Fruit fly (Drosophila melanogaster) whole organism, adult: ENCODE results near the gene ND-B18.

ENCODE experiments used
- CG11617 ChIP-seq: fragments of 200-800 bp; sonication (Bioruptor generic); optimal IDR thresholded peaks from 2 replicates; lab custom pipeline; 2017; ENCODE audit warnings: mild to moderate bottlenecking, missing biosample characterization, missing genetic modification reagents, missing genetic modification characterization
- CG12768 ChIP-seq: fragments of 200-800 bp; sonication (Bioruptor generic); optimal IDR thresholded peaks from 2 replicates; lab custom pipeline; 2017; ENCODE audit warnings: missing biosample characterization, missing genetic modification characterization, mild to moderate bottlenecking, moderate library complexity, missing genetic modification reagents
- CG14711 ChIP-seq: fragments of 200-800 bp; sonication (Bioruptor generic); optimal IDR thresholded peaks from 2 replicates; lab custom pipeline; 2018; ENCODE audit warnings: missing biosample characterization, mild to moderate bottlenecking, missing genetic modification characterization, moderate library complexity
- CG1620 ChIP-seq: fragments of 200-800 bp; sonication (Bioruptor generic); optimal IDR thresholded peaks from 2 replicates; lab custom pipeline; 2016; ENCODE audit warnings: missing biosample characterization, missing genetic modification characterization
- CG33017 ChIP-seq: fragments of 200-800 bp; sonication (Bioruptor generic); optimal IDR thresholded peaks from 2 replicates; lab custom pipeline; 2018; ENCODE audit warnings: missing biosample characterization, mild to moderate bottlenecking, missing genetic modification characterization, moderate library complexity
- CG5204 ChIP-seq: fragments of 200-800 bp; sonication (Bioruptor generic); optimal IDR thresholded peaks from 2 replicates; lab custom pipeline; 2016; ENCODE audit warnings: missing biosample characterization, missing genetic modification characterization
- CG7045 ChIP-seq: fragments of 200-800 bp; sonication (Bioruptor generic); optimal IDR thresholded peaks from 2 replicates; lab custom pipeline; 2017; ENCODE audit warnings: missing biosample characterization, mild to moderate bottlenecking, missing genetic modification characterization
- CG7101 ChIP-seq: fragments of 200-800 bp; sonication (Bioruptor generic); optimal IDR thresholded peaks from 2 replicates; lab custom pipeline; 2018; ENCODE audit warnings: missing biosample characterization, mild to moderate bottlenecking, missing genetic modification characterization, moderate library complexity
- Clk ChIP-seq: fragments of 200-800 bp; sonication (Bioruptor generic); optimal IDR thresholded peaks from 2 replicates; lab custom pipeline; 2017; ENCODE audit warnings: missing biosample characterization, missing genetic modification characterization
- Crg-1 ChIP-seq: fragments of 200-800 bp; sonication (Bioruptor generic); optimal IDR thresholded peaks from 2 replicates; lab custom pipeline; 2016; ENCODE audit warnings: missing biosample characterization, missing genetic modification characterization
- Hr96 ChIP-seq: fragments of 200-800 bp; sonication (Bioruptor generic); optimal IDR thresholded peaks from 2 replicates; lab custom pipeline; 2016; ENCODE audit warnings: missing biosample characterization, missing genetic modification characterization
- Mnt ChIP-seq: fragments of 200-800 bp; sonication (Bioruptor generic); optimal IDR thresholded peaks from 2 replicates; lab custom pipeline; 2016; ENCODE audit warnings: missing biosample characterization, mild to moderate bottlenecking, missing genetic modification characterization
- bab1 ChIP-seq: fragments of 200-800 bp; sonication (Bioruptor generic); optimal IDR thresholded peaks from 3 replicates; lab custom pipeline; 2019; ENCODE audit warnings: missing biosample characterization, mild to moderate bottlenecking, missing genetic modification characterization, moderate library complexity
- cic ChIP-seq: fragments of 200-800 bp; sonication (Bioruptor generic); optimal IDR thresholded peaks from 2 replicates; lab custom pipeline; 2017; ENCODE audit warnings: missing biosample characterization, mild to moderate bottlenecking, missing genetic modification characterization, moderate library complexity
- cnc ChIP-seq, 2 experiments: fragments of >200 bp; optimal IDR thresholded peaks; 2 replicates each; lab custom pipeline; 2017
- kay ChIP-seq: fragments of 200-800 bp; sonication (Bioruptor generic); peaks from one replicate; lab custom pipeline; 2016; ENCODE audit warnings: missing biosample characterization, missing genetic modification characterization, borderline replicate concordance
- ovo ChIP-seq: fragments of 200-800 bp; sonication (Bioruptor generic); optimal IDR thresholded peaks from 2 replicates; lab custom pipeline; 2016; ENCODE audit warnings: missing biosample characterization, missing genetic modification characterization
- pad ChIP-seq: fragments of 200-800 bp; sonication (Bioruptor generic); optimal IDR thresholded peaks from 3 replicates; lab custom pipeline; 2017; ENCODE audit warnings: missing biosample characterization, missing genetic modification characterization, mild to moderate bottlenecking, moderate library complexity, missing genetic modification reagents
- tj ChIP-seq: fragments of 200-800 bp; sonication (Bioruptor generic); optimal IDR thresholded peaks from 3 replicates; lab custom pipeline; 2017; ENCODE audit warnings: missing biosample characterization, mild to moderate bottlenecking, missing genetic modification characterization, moderate library complexity
- toe ChIP-seq: fragments of 200-800 bp; sonication (Bioruptor generic); optimal IDR thresholded peaks from 2 replicates; lab custom pipeline; 2016; ENCODE audit warnings: missing biosample characterization, missing genetic modification characterization

ND-B18 gene

dm6 chrX:15078394-15078793, 14.9 kb downstream of the ND-B18 start:
- TF ChIP-seq CG14711 (tag; lab: Kevin White, UChicago) (peak; percentile 14), Crg-1 (peak; percentile 56), ovo (GFP tag; lab: Kevin White, UChicago) (peak; percentile 88), CG11617 (GFP tag; lab: Kevin White, UChicago) (no peak), kay (peak; percentile 73), cic (GFP tag; lab: Kevin White, UChicago) (peak; percentile 79), toe (GFP tag; lab: Kevin White, UChicago) (no peak), CG7101 (tag; lab: Kevin White, UChicago) (peak; percentile 28), Hr96 (GFP tag; lab: Kevin White, UChicago) (peak; percentile 8)

- TF ChIP-seq CG7101 (tag; lab: Kevin White, UChicago) (no peak), Crg-1 (no peak), kay (peak; percentile 95), CG12768 (GFP tag; lab: Kevin White, UChicago) (peak; percentile 61), cic (GFP tag; lab: Kevin White, UChicago) (peak; percentile 84), CG14711 (tag; lab: Kevin White, UChicago) (no peak), toe (GFP tag; lab: Kevin White, UChicago) (peak; percentile 14)
Observed at dm6 chrX:15079163-15079809, 15.8 kb downstream of the ND-B18 start.

DNA sequence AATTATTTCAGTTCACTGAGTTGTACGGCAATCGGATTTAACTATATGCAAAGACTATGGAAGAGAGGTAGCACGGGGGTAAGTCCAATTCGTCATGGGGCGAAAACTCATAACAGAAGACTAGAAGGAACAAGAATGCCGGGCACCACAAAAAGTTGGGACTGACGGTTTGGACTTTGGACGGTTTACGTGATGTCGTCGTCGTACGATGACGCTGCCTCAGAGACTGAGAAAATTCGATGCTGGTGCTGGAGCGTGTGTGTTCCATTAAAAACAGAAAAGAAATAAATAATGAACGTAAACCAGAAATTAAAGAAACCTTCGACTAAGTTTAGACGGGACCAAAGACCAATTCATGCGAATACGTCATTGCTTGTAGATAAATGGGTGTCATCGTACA, 16.4 kb downstream of the ND-B18 start:
- TF ChIP-seq CG33017 (tag; lab: Kevin White, UChicago), result no peak
- no peak for TF ChIP-seq CG1620 (GFP tag; lab: Kevin White, UChicago)
- TF ChIP-seq bab1 (GFP tag; lab: Kevin White, UChicago), result no peak
- no peak for TF ChIP-seq tj (GFP tag; lab: Kevin White, UChicago)
- peak; percentile 60 for TF ChIP-seq CG12768 (GFP tag; lab: Kevin White, UChicago)
- TF ChIP-seq CG5204, result no peak
- TF ChIP-seq Mnt, result no peak
- TF ChIP-seq CG14711 (tag; lab: Kevin White, UChicago), result no peak
- no peak for TF ChIP-seq kay
- TF ChIP-seq Hr96 (GFP tag; lab: Kevin White, UChicago), result peak; percentile 21
- no peak for TF ChIP-seq pad (GFP tag; lab: Kevin White, UChicago)

dm6 chrX:15080780-15081402, 17.4 kb downstream of the ND-B18 start, which contains the start of gene CG33177:
Gene CG33177 (plus strand): TSS chrX:15081367.
- TF ChIP-seq Mnt (peak; percentile 28), tj (GFP tag; lab: Kevin White, UChicago) (peak; percentile 15), pad (GFP tag; lab: Kevin White, UChicago) (peak; percentile 39), toe (GFP tag; lab: Kevin White, UChicago) (peak; percentile 17), cnc (optimal IDR thresholded peaks at IDR 0.05; lab: Kevin White, UChicago) (no peak), CG7101 (tag; lab: Kevin White, UChicago) (peak; percentile 17), CG1620 (GFP tag; lab: Kevin White, UChicago) (peak; percentile 33), bab1 (GFP tag; lab: Kevin White, UChicago) (peak; percentile 62), Hr96 (GFP tag; lab: Kevin White, UChicago) (no peak)

DNA sequence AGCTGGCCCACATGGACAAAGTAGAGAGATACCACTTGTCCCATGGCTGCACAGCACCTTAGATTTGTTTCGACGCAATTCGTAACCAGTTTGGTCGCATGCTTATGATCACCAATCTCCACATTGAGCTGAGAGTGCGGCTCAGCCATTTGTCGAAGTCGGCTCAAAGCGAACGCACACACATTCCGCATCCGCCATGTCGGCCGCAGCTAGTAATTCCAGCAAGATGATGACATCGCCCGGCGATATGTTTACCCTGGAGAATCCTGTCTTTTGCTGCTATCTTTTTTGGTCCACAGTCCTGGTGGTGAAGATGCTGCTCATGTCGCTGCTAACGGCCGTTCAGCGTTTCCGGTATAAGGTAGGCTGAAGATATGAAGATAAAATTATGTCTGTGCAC, 19.1 kb downstream of the ND-B18 start, which contains the start of gene CG33178:
Gene CG33178 (plus strand): TSS at position 147 of the 400 bp plus-strand sequence.
- TF ChIP-seq Mnt, result no peak
- no peak for TF ChIP-seq CG7101 (tag; lab: Kevin White, UChicago)
- TF ChIP-seq CG7045 (GFP tag; lab: Kevin White, UChicago), result no peak
- no peak for TF ChIP-seq cnc (optimal IDR thresholded peaks at IDR 0.05; lab: Kevin White, UChicago)
- TF ChIP-seq CG5204, result no peak

dm6 chrX:15084580-15085138, 21.1 kb downstream of the ND-B18 start, which contains the start of gene Cox17:
Gene Cox17 (minus strand): TSS chrX:15084699.
- TF ChIP-seq toe (GFP tag; lab: Kevin White, UChicago) (peak; percentile 75), CG12768 (GFP tag; lab: Kevin White, UChicago) (peak; percentile 67), Mnt (peak; percentile 94), CG33017 (tag; lab: Kevin White, UChicago) (peak; percentile 27), pad (GFP tag; lab: Kevin White, UChicago) (peak; percentile 80), CG5204 (peak; percentile 79), Hr96 (GFP tag; lab: Kevin White, UChicago) (peak; percentile 84), CG11617 (GFP tag; lab: Kevin White, UChicago) (peak; percentile 92), CG7101 (tag; lab: Kevin White, UChicago) (peak; percentile 84), cic (GFP tag; lab: Kevin White, UChicago) (no peak), Clk (GFP tag; lab: Kevin White, UChicago) (peak; percentile 43), CG14711 (tag; lab: Kevin White, UChicago) (peak; percentile 97), kay (peak; percentile 93), cnc (optimal IDR thresholded peaks at IDR 0.05; lab: Kevin White, UChicago) (no peak), ovo (GFP tag; lab: Kevin White, UChicago) (peak; percentile 85), tj (GFP tag; lab: Kevin White, UChicago) (peak; percentile 68), bab1 (GFP tag; lab: Kevin White, UChicago) (peak; percentile 85), Crg-1 (peak; percentile 81), CG1620 (GFP tag; lab: Kevin White, UChicago) (peak; percentile 80), CG7045 (GFP tag; lab: Kevin White, UChicago) (peak; percentile 50)
